Worm (Caenorhabditis elegans) whole organism, L4/young adult: ENCODE data around the gene C28D4.10.

ENCODE experiments used
- W03F9.2 ChIP-seq: fragments of 150-350 bp; optimal IDR thresholded peaks from 2 replicates; lab custom pipeline; 2014; ENCODE audit warnings: missing biosample characterization, missing genetic modification characterization
- dao-5 ChIP-seq: sonication (generic microtip); optimal IDR thresholded peaks from 2 replicates; lab custom pipeline; 2016; ENCODE audit warnings: missing genotype, missing genetic modification characterization, moderate library complexity, missing compliant biosample characterization

- TF ChIP-seq W03F9.2 (tag; lab: Kevin White, UChicago) (no peak), dao-5 (no peak)
Measured at ce11 chrIV:9712782-9713181, 25.5 kb upstream of the C28D4.10 start, which contains the start of gene K01H12.4.
